Worm (Caenorhabditis elegans): ENCODE data around the gene tsp-4.
"Not testable (repeated sequence)": the region's sequence is repeated elsewhere in the genome, so short reads cannot be mapped to it uniquely, and the experiment has no call there.

DNA sequence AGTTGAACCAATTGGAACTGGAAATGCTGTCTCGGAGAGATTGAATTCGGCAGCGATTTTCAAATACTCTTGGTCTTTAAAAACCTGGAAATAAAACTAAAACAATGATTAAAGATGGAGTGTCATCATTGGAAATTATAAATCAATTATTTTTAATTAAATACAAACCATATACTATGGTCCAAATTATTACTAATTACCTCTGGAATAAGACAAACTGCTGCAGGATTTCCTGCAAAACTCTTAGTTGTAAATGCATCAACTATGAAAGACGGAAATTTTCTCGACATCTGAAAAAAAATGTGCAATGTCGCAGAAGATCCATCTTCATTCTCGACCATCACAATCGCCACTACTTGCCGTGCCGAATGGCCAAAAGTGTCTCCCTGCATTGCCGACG, 41.3 kb downstream of the tsp-4 start, which contains the start of gene igdb-1:
- TF ChIP-seq sox-2 (GFP tag; IDR thresholded peaks at IDR 0.05); lim-6 (tag; optimal IDR thresholded peaks at IDR 0.05); fkh-10 (GFP tag; optimal IDR thresholded peaks at IDR 0.05); ceh-9 (tag; optimal IDR thresholded peaks at IDR 0.05); unc-55 (GFP tag; optimal IDR thresholded peaks at IDR 0.05); ceh-31 (tag; optimal IDR thresholded peaks at IDR 0.05); ttx-3 (tag; optimal IDR thresholded peaks at IDR 0.05); ceh-14 (tag; optimal IDR thresholded peaks at IDR 0.05); elt-4 (tag; optimal IDR thresholded peaks at IDR 0.05); fkh-6 (tag; optimal IDR thresholded peaks at IDR 0.05); zip-5 (tag; optimal IDR thresholded peaks at IDR 0.05): not testable (repeated sequence)
